Worm (Caenorhabditis elegans): Measurements from ENCODE around the gene srbc-26.

Gene srbc-26

ce11 chrV:17171551-17171950 lies at the start of gene srbc-26:
Gene srbc-26, plus strand, starts transcription at chrV:17171851.
- no peak for TF ChIP-seq him-1 (tag; optimal IDR thresholded peaks at IDR 0.05)

ce11 chrV:17151292-17151691 lies 20.4 kb upstream of the srbc-26 start:
- TF ChIP-seq him-1 (tag; optimal IDR thresholded peaks at IDR 0.05), result no peak
- no peak for TF ChIP-seq dao-5 (tag; optimal IDR thresholded peaks at IDR 0.05)
- no peak for TF ChIP-seq W03F9.2 (tag; optimal IDR thresholded peaks at IDR 0.05)

ce11 chrV:17154944-17155343 lies 16.7 kb upstream of the srbc-26 start:
- TF ChIP-seq him-1 (tag; optimal IDR thresholded peaks at IDR 0.05) (no peak), W03F9.2 (tag; optimal IDR thresholded peaks at IDR 0.05) (no peak), dao-5 (tag; optimal IDR thresholded peaks at IDR 0.05) (no peak)

ce11 chrV:17155384-17155858 lies 16.2 kb upstream of the srbc-26 start, which contains the start of gene F40D4.17:
Gene F40D4.17, minus strand, starts transcription at chrV:17155434.
- no peak for TF ChIP-seq dao-5 (tag; optimal IDR thresholded peaks at IDR 0.05)
- TF ChIP-seq him-1 (tag; optimal IDR thresholded peaks at IDR 0.05), result no peak
- no peak for TF ChIP-seq W03F9.2 (tag; optimal IDR thresholded peaks at IDR 0.05)

- TF ChIP-seq W03F9.2 (tag; optimal IDR thresholded peaks at IDR 0.05), result no peak
- no peak for TF ChIP-seq him-1 (tag; optimal IDR thresholded peaks at IDR 0.05)
- no peak for TF ChIP-seq dao-5 (tag; optimal IDR thresholded peaks at IDR 0.05)
These were observed 14.5 kb upstream of the srbc-26 start, which contains the start of gene F40D4.13 for ce11 chrV:17157154-17157553. Gene F40D4.13, minus strand, starts transcription at chrV:17157254.

ce11 chrV:17159430-17159924 lies 12.2 kb upstream of the srbc-26 start, which contains the start of gene F40D4.12:
Gene F40D4.12, plus strand, starts transcription at chrV:17159874.
- TF ChIP-seq W03F9.2 (tag; optimal IDR thresholded peaks at IDR 0.05) (no peak), him-1 (tag; optimal IDR thresholded peaks at IDR 0.05) (no peak), dao-5 (tag; optimal IDR thresholded peaks at IDR 0.05) (no peak)

ce11 chrV:17165409-17165808 lies 6.2 kb upstream of the srbc-26 start, which contains the start of gene srh-102:
Gene srh-102, minus strand, starts transcription at chrV:17165509.
- TF ChIP-seq him-1 (tag; optimal IDR thresholded peaks at IDR 0.05) (no peak), W03F9.2 (tag; optimal IDR thresholded peaks at IDR 0.05) (no peak), dao-5 (tag; optimal IDR thresholded peaks at IDR 0.05) (no peak)

- TF ChIP-seq dao-5 (tag; optimal IDR thresholded peaks at IDR 0.05) (no peak), W03F9.2 (tag; optimal IDR thresholded peaks at IDR 0.05) (no peak), him-1 (tag; optimal IDR thresholded peaks at IDR 0.05) (no peak)
These were observed 4.2 kb upstream of the srbc-26 start, which contains the start of gene srz-66 for ce11 chrV:17167457-17167856. Gene srz-66, minus strand, starts transcription at chrV:17167557.

- TF ChIP-seq dao-5 (tag; optimal IDR thresholded peaks at IDR 0.05) (no peak), W03F9.2 (tag; optimal IDR thresholded peaks at IDR 0.05) (no peak), him-1 (tag; optimal IDR thresholded peaks at IDR 0.05) (no peak)
These were observed 829 bp upstream of the srbc-26 start, which contains the start of gene srw-51 for ce11 chrV:17170822-17171221. Gene srw-51, minus strand, starts transcription at chrV:17170922.

ce11 chrV:17173738-17174137 lies 2.1 kb downstream of the srbc-26 start, which contains the start of gene srbc-25:
Gene srbc-25, plus strand, starts transcription at chrV:17174038.
- TF ChIP-seq W03F9.2 (tag; optimal IDR thresholded peaks at IDR 0.05) (no peak), dao-5 (tag; optimal IDR thresholded peaks at IDR 0.05) (no peak), him-1 (tag; optimal IDR thresholded peaks at IDR 0.05) (no peak)

- TF ChIP-seq him-1 (tag; optimal IDR thresholded peaks at IDR 0.05), result no peak
- TF ChIP-seq W03F9.2 (tag; optimal IDR thresholded peaks at IDR 0.05), result no peak
- TF ChIP-seq dao-5 (tag; optimal IDR thresholded peaks at IDR 0.05), result no peak
These were observed 6.3 kb downstream of the srbc-26 start, which contains the start of gene srsx-1 for ce11 chrV:17177967-17178366. Gene srsx-1, minus strand, starts transcription at chrV:17178067.

ce11 chrV:17178457-17178856 lies 6.8 kb downstream of the srbc-26 start, which contains the start of gene srh-174:
Gene srh-174, plus strand, starts transcription at chrV:17178757.
- TF ChIP-seq W03F9.2 (tag; optimal IDR thresholded peaks at IDR 0.05) (no peak), him-1 (tag; optimal IDR thresholded peaks at IDR 0.05) (no peak), dao-5 (tag; optimal IDR thresholded peaks at IDR 0.05) (no peak)

ce11 chrV:17182045-17182444 lies 10.4 kb downstream of the srbc-26 start, which contains the start of gene srh-159:
Gene srh-159, plus strand, starts transcription at chrV:17182345.
- TF ChIP-seq W03F9.2 (tag; optimal IDR thresholded peaks at IDR 0.05), result no peak
- TF ChIP-seq him-1 (tag; optimal IDR thresholded peaks at IDR 0.05), result no peak
- TF ChIP-seq dao-5 (tag; optimal IDR thresholded peaks at IDR 0.05), result no peak

- TF ChIP-seq him-1 (tag; optimal IDR thresholded peaks at IDR 0.05) (no peak), W03F9.2 (tag; optimal IDR thresholded peaks at IDR 0.05) (no peak), dao-5 (tag; optimal IDR thresholded peaks at IDR 0.05) (no peak)
These were observed 18.7 kb downstream of the srbc-26 start, which contains the start of gene str-199 for ce11 chrV:17190399-17190798. Gene str-199, minus strand, starts transcription at chrV:17190499.

All from whole organism, L4/young adult.